Fruit fly (Drosophila melanogaster) whole organism, larva: ENCODE data around the gene CG10365.
A peak's percentile ranks its signal among the peaks of the same experiment; 100 is the strongest.

Experiments used
- noc ChIP-seq: fragments of 200-800 bp; sonication (Bioruptor generic); optimal IDR thresholded peaks from 3 replicates; lab custom pipeline; 2019; ENCODE audit warnings: missing biosample characterization, mild to moderate bottlenecking, missing genetic modification characterization, moderate library complexity

CG10365 gene

dm6 chr3R:23760219-23761018, 37.3 kb downstream of the CG10365 start, which contains the start of gene SdhD:
Gene SdhD, minus strand, starts transcription at chr3R:23760600.
- peak; percentile 7 for TF ChIP-seq noc (tag; lab: Kevin White, UChicago)

DNA sequence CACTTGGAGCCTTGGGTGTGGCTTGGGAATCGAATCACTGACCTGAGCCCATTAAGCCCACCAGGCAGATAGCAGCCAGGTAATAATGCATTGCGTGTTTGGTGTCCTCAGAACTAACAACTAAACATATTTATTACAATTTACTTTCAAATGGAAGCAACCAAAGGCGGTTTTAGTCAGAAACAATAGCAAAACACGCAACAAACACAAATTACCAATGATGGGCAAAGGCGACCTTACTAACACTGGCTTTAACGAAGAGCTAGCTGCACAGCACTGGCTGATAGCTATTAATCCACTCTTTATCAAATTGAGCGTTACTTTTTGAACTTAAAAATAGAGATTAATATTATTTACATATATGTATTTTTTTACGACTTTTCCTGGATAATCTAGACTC, 39.9 kb downstream of the CG10365 start, which contains the start of gene udt:
udt (minus strand) TSS at position 249 of the 400 bp plus-strand sequence.
- no peak for TF ChIP-seq noc (tag; lab: Kevin White, UChicago)

DNA sequence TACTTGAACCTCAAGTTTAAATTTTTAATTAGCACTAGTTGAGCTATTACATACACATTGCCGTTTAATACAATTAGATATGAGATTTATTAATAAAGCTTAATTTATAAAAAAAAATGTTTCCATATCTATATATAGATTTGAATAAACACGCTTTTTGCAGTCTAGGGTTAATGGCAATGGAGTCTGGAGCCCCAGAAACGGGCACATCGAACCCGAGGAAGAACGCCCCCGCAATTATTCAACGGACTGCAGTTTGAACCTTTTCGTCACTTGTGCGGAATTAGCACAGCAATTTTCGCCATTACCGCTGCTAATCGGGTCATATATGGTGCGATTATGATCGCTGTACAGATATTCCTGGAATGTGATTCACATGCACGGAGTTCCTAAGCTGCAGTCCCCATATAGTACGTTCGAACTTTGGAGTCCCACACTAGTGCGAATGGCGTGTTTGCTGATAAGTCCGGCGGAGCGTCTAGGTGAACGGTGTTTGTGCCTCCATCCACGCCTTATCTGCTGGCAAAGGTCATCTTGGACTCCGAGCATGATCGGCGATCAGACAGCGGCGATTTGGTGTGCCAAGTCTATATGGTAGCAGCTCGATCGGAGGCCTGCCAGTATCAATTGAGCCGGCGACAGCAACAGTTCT, 40.6 kb downstream of the CG10365 start, which contains the start of gene Lsd-1:
Lsd-1 (plus strand) TSS at position 236 of the 652 bp plus-strand sequence.
- TF ChIP-seq noc (tag; lab: Kevin White, UChicago) = peak; percentile 31

- TF ChIP-seq noc (tag; lab: Kevin White, UChicago) = peak; percentile 69
Measured at dm6 chr3R:23767417-23767853, 44.3 kb downstream of the CG10365 start, which contains the start of the genes CG10214 and CG10375. Gene CG10214, minus strand, starts transcription at chr3R:23767488. Gene CG10375, plus strand, starts transcription at chr3R:23767712.

DNA sequence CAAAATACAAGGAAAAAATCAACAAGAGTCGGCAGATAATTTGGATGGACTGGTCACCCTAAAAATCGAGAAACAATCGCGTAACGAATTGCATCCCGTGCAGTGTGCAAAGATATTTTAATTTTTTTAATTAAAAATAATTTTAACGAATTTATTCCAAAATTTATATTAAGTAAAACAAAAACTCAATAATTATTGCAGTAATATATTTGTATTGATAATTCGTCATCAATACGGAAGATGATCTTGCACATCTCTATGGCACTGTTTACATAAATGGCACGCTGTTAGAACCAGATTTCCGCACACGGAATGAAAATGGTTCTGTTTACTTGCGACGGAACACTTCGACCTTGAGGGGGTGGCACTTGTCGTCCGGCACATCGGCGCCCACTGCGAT, 49.7 kb downstream of the CG10365 start, which contains the start of gene tst:
tst (minus strand) TSS at position 52 of the 400 bp plus-strand sequence.
- peak; percentile 90 for TF ChIP-seq noc (tag; lab: Kevin White, UChicago)

dm6 chr3R:23773610-23774364, 50.7 kb downstream of the CG10365 start, which contains the start of gene CG10208:
Gene CG10208, minus strand, starts transcription at chr3R:23774127.
- peak; percentile 39 for TF ChIP-seq noc (tag; lab: Kevin White, UChicago)

DNA sequence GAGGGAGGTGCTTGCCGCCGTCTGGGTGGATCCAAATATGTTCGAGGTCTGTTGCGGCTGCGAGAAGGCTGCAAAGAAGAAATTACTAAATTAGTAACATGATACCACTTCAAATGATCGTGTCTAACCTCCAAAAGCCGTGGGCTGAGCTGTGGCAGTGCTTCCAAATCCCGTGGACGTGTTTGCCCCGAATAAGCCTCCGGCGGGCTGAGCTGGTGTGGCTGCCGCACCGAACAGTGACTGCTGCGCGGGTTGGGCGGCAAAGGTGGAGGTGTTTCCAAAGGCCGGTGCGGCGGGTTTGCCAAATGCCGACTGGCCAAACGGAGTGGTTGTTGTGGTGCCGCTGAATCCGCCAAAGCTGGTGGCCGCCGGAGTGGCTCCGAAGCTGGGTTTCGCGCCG, 57.6 kb downstream of the CG10365 start:
- TF ChIP-seq noc (tag; lab: Kevin White, UChicago) = no peak
